Worm (Caenorhabditis elegans) whole organism, L4/young adult: ENCODE data around the gene sec-22.

Source experiments
- W03F9.2 ChIP-seq: fragments of 150-350 bp; optimal IDR thresholded peaks from 2 replicates; lab custom pipeline; 2014; ENCODE audit warnings: missing biosample characterization, missing genetic modification characterization
- dao-5 ChIP-seq: sonication (generic microtip); optimal IDR thresholded peaks from 2 replicates; lab custom pipeline; 2016; ENCODE audit warnings: missing genotype, missing genetic modification characterization, moderate library complexity, missing compliant biosample characterization
- him-1 ChIP-seq: sonication (generic microtip); optimal IDR thresholded peaks from 2 replicates; lab custom pipeline; 2016; ENCODE audit warnings: missing genotype, missing genetic modification reagents, missing genetic modification characterization, missing compliant biosample characterization

Gene sec-22

DNA sequence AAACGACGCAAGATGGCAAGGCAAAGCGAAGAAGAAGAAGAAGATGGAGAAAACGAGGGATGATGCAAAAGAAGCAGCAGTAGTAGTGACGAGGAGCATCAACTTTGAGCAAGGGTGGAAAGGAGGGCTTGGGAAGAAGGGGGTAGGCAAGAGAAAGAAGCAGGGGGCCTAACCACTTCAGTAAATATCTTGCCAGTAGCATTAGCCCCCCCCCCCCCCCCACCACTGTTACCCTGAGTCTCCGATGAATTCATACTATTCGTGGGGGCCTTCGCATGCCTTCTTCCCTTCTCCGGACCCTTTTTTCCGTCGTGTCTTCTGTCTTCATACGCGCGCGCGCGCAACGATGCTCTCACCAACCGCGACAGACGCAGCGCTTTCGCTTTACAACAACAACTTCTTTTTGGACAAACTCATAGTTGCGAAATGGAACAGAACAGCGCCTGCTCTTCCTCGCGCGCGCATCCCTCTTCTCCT lies 13.5 kb upstream of the sec-22 start:
- TF ChIP-seq dao-5 (tag; lab: Kevin White, UChicago) (no peak), W03F9.2 (tag; lab: Kevin White, UChicago) (no peak), him-1 (tag; lab: Kevin White, UChicago) (peak; percentile 23)

DNA sequence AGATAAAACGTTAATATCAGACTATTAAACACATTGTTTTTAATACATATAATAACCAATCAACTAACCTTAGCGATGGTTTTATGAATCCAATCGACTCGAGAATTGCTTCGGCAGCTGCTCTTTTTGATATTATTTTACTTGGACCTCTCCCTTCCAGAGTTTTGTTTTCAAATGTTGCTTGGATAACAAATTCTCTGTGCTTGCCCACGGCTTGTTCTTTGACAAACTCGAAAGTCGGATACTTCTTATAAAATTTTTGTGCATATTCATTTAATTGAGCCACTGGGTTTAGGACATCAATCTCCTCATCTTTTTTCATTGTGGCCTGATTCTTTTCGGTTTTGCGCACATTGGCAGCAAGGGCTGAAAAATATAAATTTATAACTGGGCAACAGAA lies 10.3 kb upstream of the sec-22 start, which contains the start of gene F55A4.3:
Gene F55A4.3 (minus strand): TSS at position 101 of the 400 bp plus-strand sequence.
- TF ChIP-seq him-1 (tag; lab: Kevin White, UChicago) (no peak), W03F9.2 (tag; lab: Kevin White, UChicago) (no peak), dao-5 (tag; lab: Kevin White, UChicago) (no peak)

DNA sequence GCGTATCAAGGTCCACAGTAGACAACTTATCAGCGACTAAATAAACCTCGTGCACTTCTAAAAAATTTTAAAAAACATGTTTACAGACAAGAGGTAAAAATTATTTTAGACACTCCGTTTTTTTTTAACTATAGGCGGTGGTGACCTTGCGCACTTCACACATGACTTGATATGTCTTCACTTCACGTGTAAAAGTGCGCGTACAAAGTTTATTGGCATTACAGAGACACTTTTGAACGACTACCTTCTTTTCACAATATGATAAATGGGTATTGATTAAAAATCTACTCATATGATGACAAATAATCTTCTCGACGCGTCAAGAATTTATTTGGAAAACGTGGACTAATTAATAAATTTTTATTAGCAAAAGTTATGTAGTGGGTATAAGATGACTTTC lies 8.6 kb upstream of the sec-22 start:
- TF ChIP-seq him-1 (tag; lab: Kevin White, UChicago) = no peak
- no peak for TF ChIP-seq dao-5 (tag; lab: Kevin White, UChicago)
- TF ChIP-seq W03F9.2 (tag; lab: Kevin White, UChicago) = no peak

DNA sequence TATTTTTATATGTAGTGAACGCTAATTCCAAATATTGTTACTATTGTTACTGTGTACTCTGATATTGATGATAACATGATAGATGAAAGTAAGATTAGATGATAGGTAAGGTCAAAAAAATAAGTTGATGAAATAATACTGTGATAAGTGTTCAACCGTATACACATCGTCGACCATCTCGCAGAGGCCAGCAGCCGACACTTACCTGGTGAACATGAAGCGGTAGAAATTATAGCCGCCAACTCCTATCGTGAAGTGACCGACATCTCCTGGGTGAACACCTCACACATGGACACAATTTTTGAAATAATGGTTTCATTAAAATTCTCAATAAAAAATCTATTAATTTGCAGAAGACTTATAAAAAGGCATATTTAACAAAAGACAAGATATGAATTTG lies 8.0 kb upstream of the sec-22 start:
- TF ChIP-seq him-1 (tag; lab: Kevin White, UChicago) (no peak), W03F9.2 (tag; lab: Kevin White, UChicago) (no peak), dao-5 (tag; lab: Kevin White, UChicago) (no peak)

DNA sequence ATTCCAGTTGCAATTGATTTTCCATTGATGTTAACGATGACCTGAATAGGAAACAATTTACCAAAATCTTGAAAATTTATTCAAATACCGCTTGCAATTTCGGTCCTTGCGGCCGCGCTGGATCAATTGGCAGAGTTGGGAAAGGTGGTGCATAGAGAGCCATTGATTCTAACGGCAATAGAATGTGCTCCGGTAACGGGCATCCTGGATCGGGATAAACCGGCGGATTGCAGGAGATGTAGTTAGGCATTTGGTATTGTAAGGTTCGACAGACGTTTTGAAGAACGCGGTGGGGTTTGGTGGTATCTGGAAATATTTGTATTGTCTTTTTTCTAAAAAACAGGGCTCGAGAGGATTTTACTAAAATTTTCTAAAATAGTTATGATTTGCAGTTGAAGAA lies 4.5 kb upstream of the sec-22 start:
- TF ChIP-seq him-1 (tag; lab: Kevin White, UChicago) = no peak
- TF ChIP-seq dao-5 (tag; lab: Kevin White, UChicago) = no peak
- no peak for TF ChIP-seq W03F9.2 (tag; lab: Kevin White, UChicago)

DNA sequence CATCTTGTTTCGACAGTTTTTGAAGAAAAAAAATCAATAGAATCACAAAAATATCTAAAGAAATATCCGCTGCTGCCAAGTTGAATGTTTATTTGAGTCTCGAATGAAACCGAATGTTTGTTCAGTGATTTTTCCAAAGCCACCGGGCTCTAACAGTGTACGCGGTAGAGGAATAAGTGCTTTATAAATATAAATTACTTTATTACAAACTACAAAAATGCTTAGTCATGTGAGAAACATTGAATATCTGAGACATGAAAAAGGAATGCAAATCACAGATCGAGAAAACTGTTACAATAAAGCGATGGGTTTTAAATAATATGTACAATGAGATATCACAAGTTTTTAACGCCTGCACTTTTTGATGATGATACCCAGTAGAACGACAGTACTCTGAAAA lies 3.0 kb downstream of the sec-22 start, which contains the start of gene F55A4.7:
Gene F55A4.7 (minus strand): TSS at position 101 of the 400 bp plus-strand sequence.
- TF ChIP-seq dao-5 (tag; lab: Kevin White, UChicago) = no peak
- no peak for TF ChIP-seq him-1 (tag; lab: Kevin White, UChicago)
- no peak for TF ChIP-seq W03F9.2 (tag; lab: Kevin White, UChicago)

DNA sequence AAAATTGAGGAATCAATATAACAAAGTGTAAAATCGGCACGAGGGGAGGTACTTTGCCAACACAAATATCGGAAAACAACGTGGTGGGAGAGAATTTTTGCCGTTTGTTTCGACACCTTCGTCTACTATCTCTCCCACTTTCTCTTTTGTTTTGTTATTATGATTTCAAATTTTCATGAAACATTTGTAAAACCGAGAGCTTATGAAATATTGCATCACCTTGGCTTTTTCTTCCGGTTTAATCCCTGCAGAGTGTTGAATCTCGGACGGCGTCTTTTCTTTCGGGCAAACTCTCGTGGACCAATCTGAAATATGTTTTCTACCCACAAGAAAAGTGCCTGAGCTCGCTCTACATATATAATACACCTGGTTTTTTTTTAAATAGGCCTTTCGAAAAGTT lies 9.0 kb downstream of the sec-22 start:
- TF ChIP-seq W03F9.2 (tag; lab: Kevin White, UChicago) (no peak), dao-5 (tag; lab: Kevin White, UChicago) (no peak), him-1 (tag; lab: Kevin White, UChicago) (no peak)

DNA sequence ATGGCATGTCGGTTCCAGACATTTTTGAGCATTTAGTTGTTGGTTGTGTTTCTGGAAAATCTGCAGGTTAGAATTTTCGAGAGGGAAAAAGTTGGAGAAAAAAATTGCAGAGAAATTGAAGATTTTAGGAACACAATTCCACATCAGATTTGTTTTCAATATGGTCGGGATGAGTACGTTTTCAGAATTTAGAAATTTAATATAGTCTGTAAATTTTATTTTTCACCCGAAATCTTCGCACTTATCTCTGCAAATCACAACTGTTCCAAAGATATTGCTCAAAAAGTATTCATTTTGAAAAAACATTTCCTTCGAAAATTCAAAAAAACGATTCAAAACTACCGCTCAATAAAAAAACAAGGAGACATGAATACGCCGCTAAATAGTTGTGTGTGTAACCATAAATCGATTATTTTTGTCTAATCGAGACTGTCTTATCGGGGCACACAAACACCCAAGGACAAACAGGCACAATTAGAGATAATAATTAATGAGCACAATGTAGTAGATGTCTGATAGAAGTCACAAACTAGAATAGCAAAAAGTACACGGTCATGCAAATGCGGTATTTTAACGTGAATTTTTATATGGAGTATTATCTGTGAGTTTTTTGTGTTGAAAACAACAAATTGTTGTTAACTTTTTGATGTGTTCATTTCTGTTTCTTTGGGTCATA lies 10.9 kb downstream of the sec-22 start, which contains the start of gene vpat-1:
Gene vpat-1 (minus strand): TSS at position 51 of the 676 bp plus-strand sequence.
- TF ChIP-seq W03F9.2 (tag; lab: Kevin White, UChicago) (no peak), dao-5 (tag; lab: Kevin White, UChicago) (no peak), him-1 (tag; lab: Kevin White, UChicago) (no peak)

DNA sequence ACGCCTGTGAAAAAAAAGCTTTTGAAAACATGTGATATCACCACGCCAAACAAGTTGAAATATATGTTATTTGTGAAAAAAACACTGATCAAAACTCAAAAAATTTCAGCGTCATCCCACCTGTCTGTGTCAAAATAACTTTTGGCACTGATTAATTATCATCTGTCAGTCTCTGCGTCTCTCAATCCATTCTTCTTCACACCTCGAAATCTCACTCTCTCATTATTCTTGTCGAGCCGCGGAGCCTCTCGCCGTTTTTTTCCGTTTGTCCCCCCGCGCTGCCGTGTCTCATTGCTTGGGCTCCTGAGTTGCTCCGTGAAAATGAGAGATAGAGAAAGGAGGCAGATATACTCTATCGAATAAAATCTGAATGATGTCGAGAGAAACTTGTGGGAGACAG lies 15.7 kb downstream of the sec-22 start:
- TF ChIP-seq him-1 (tag; lab: Kevin White, UChicago) (no peak), W03F9.2 (tag; lab: Kevin White, UChicago) (no peak), dao-5 (tag; lab: Kevin White, UChicago) (no peak)

DNA sequence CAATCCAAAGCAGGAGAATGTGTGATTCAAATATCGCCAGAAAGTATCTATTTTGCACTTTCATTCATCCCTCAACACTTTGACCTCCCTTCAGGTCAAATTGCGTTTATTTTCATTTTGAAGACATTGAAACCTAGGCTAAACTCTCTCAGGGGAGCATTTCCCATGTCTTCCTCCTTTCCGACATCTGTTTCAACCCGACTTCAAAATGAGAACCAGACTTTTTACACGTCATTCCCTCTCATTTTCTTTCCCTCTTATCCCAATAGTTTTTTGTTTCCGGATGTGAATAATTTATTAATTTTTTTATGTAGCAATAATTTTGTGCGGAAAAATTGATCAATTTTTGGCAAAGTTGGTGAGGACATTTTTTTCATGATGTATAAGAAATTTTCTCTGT lies 17.6 kb downstream of the sec-22 start:
- TF ChIP-seq dao-5 (tag; lab: Kevin White, UChicago) = no peak
- no peak for TF ChIP-seq W03F9.2 (tag; lab: Kevin White, UChicago)
- no peak for TF ChIP-seq him-1 (tag; lab: Kevin White, UChicago)

DNA sequence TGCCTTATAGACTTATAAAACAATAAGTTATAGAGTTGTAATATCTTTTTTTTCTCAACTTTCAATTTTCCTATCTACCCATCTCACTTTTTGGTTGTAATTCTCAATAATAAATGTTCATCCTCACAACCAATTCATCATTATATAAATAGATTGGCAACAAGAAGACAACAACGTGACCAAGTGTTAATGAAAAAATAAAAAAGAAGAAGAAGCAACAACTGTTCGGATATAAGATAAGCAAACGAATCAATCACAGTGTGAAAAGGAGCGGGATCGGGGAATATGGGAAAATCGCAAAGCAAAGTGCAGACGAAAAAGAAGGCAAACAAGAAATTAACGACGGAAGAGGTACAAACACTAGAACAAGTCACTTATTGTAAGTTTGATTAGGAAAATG lies 18.6 kb downstream of the sec-22 start, which contains the start of gene ncs-3:
Gene ncs-3 (plus strand): TSS at position 153 of the 400 bp plus-strand sequence.
- no peak for TF ChIP-seq dao-5 (tag; lab: Kevin White, UChicago)

DNA sequence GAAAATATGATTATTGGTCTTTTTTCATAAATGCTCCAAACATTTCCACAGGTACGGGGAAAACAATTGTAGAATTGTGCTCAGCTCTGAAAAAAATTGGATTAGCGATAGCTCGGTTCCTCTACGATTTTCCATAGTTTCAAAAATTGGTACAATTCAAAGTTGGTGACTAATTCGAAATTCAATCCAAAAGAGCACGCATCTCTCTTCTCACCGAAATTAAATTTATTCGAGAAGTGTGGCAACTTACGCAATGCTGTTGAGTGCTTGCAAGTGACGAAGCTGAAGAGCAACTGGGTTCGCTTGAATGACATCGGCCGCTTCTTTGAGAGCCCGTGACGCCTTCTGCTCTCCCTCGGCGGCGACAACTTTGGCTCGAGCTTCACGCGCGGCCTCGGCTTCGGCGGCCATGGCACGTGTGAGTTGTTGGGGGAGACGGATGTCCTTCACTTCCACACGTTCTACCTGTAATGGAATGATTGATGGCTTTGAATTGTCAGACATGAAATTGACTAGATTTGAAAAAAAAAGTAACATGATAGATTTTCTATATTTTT lies 22.6 kb downstream of the sec-22 start:
- TF ChIP-seq W03F9.2 (tag; lab: Kevin White, UChicago) = no peak
- no peak for TF ChIP-seq dao-5 (tag; lab: Kevin White, UChicago)
- peak; percentile 18 for TF ChIP-seq him-1 (tag; lab: Kevin White, UChicago)

DNA sequence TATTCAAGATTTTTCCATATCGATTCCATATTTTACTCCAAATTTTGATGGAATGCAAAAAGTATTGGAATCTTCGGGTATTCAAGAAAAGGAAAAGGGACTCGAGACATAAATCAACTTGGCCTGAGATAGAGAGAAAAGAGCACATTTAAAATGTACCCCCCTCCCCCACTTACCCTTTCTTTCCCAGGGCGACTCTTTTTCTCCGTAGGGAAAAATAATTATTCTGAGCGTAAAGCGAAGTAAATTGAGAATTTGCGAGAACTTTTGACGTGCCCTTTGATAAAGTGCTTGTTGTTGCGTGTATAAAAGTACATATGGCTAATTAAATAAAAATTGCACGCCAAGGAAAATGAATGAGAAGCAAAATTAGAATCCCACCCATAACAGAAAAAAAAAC lies 25.4 kb downstream of the sec-22 start:
- TF ChIP-seq him-1 (tag; lab: Kevin White, UChicago) = no peak
- no peak for TF ChIP-seq W03F9.2 (tag; lab: Kevin White, UChicago)
- TF ChIP-seq dao-5 (tag; lab: Kevin White, UChicago) = no peak
